Fruit fly (Drosophila melanogaster) whole organism, embryonic: ENCODE measurements around the gene CG11698.
A peak's percentile ranks its signal among the peaks of the same experiment; 100 is the strongest.

Experiments
- B-H1 ChIP-seq: fragments of 200-800 bp; sonication (Bioruptor generic); IDR thresholded peaks from 3 replicates; pipeline ENCODE4 v1.3.6; 2022; ENCODE audit warnings: missing biosample characterization, missing genetic modification characterization
- BEAF-32 ChIP-seq: fragments of 200-800 bp; sonication (Bioruptor generic); optimal IDR thresholded peaks from 3 replicates; lab custom pipeline; 2017; ENCODE audit warnings: missing biosample characterization, missing genetic modification characterization, mild to moderate bottlenecking, moderate library complexity, missing genetic modification reagents
- Bdp1 ChIP-seq: fragments of 200-800 bp; sonication (Bioruptor generic); optimal IDR thresholded peaks from 3 replicates; lab custom pipeline; 2016; ENCODE audit warnings: missing biosample characterization, missing genetic modification characterization
- Bteb2 ChIP-seq: fragments of 200-800 bp; sonication (Bioruptor generic); optimal IDR thresholded peaks from 2 replicates; lab custom pipeline; 2016; ENCODE audit warnings: missing biosample characterization, missing genetic modification characterization
- CG10431 ChIP-seq: fragments of 200-800 bp; sonication (Bioruptor generic); optimal IDR thresholded peaks from 3 replicates; lab custom pipeline; 2018; ENCODE audit warnings: missing biosample characterization, mild to moderate bottlenecking, missing genetic modification characterization
- CG12236 ChIP-seq: fragments of 200-800 bp; sonication (Bioruptor generic); optimal IDR thresholded peaks from 2 replicates; lab custom pipeline; 2016; ENCODE audit warnings: missing biosample characterization, missing genetic modification characterization
- CG13123 ChIP-seq: fragments of 200-800 bp; sonication (Bioruptor generic); optimal IDR thresholded peaks from 2 replicates; lab custom pipeline; 2016; ENCODE audit warnings: missing biosample characterization, missing genetic modification characterization
- CG13424 ChIP-seq: fragments of 200-800 bp; sonication (Bioruptor generic); optimal IDR thresholded peaks from 2 replicates; lab custom pipeline; 2019; ENCODE audit warnings: missing biosample characterization, mild to moderate bottlenecking, missing genetic modification characterization, moderate library complexity
- CG14667 ChIP-seq: fragments of 200-800 bp; sonication (Bioruptor generic); IDR thresholded peaks from 2 replicates; pipeline ENCODE4 v1.3.6; 2022; ENCODE audit warnings: missing biosample characterization, missing genetic modification characterization
- CG1603 ChIP-seq: fragments of 200-800 bp; sonication (Bioruptor generic); optimal IDR thresholded peaks from 2 replicates; lab custom pipeline; 2019; ENCODE audit warnings: missing biosample characterization, mild to moderate bottlenecking, missing genetic modification characterization, moderate library complexity
- CG16813 ChIP-seq: fragments of 200-800 bp; sonication (Bioruptor generic); IDR thresholded peaks from 3 replicates; pipeline ENCODE4 v1.3.6; 2022; ENCODE audit warnings: missing biosample characterization, missing genetic modification characterization; ENCODE audit not compliant: partially characterized antibody
- CG2202 ChIP-seq: fragments of 200-800 bp; sonication (Bioruptor generic); optimal IDR thresholded peaks from 2 replicates; lab custom pipeline; 2018; ENCODE audit warnings: missing biosample characterization, mild to moderate bottlenecking, missing genetic modification characterization
- CG2712 ChIP-seq: fragments of 200-800 bp; optimal IDR thresholded peaks from 3 replicates; lab custom pipeline; 2019; ENCODE audit warnings: missing biosample characterization, mild to moderate bottlenecking, missing genetic modification characterization, moderate library complexity
- CG30431 ChIP-seq: fragments of 200-800 bp; sonication (Bioruptor generic); optimal IDR thresholded peaks from 2 replicates; lab custom pipeline; 2017; ENCODE audit warnings: missing biosample characterization, missing genetic modification characterization
- CG32532 ChIP-seq: fragments of 200-800 bp; sonication (Bioruptor generic); IDR thresholded peaks from 2 replicates; pipeline ENCODE4 v1.3.6; 2022; ENCODE audit warnings: missing biosample characterization, missing genetic modification characterization
- CG4404 ChIP-seq: fragments of 200-800 bp; sonication (Bioruptor generic); IDR thresholded peaks from 2 replicates; pipeline ENCODE4 v1.3.6; 2022; ENCODE audit warnings: missing biosample characterization, missing genetic modification characterization
- CG6175 ChIP-seq: fragments of 200-800 bp; sonication (Bioruptor generic); IDR thresholded peaks from 3 replicates; pipeline ENCODE4 v1.3.6; 2022; ENCODE audit warnings: missing biosample characterization, missing genetic modification characterization
- E2f1 ChIP-seq: fragments of 200-800 bp; sonication (Bioruptor generic); IDR thresholded peaks from 2 replicates; pipeline ENCODE4 v1.3.6; 2022; ENCODE audit warnings: missing biosample characterization, missing genetic modification characterization
- ERR ChIP-seq: fragments of 200-800 bp; sonication (Bioruptor generic); optimal IDR thresholded peaks from 2 replicates; lab custom pipeline; 2016; ENCODE audit warnings: missing biosample characterization, missing genetic modification characterization
- Ets97D ChIP-seq: fragments of 200-800 bp; sonication (Bioruptor generic); optimal IDR thresholded peaks from 3 replicates; lab custom pipeline; 2016; ENCODE audit warnings: missing biosample characterization, missing genetic modification characterization
- Hey ChIP-seq: fragments of 200-800 bp; sonication (Bioruptor generic); optimal IDR thresholded peaks from 3 replicates; lab custom pipeline; 2018; ENCODE audit warnings: missing biosample characterization, mild to moderate bottlenecking, missing genetic modification characterization
- Hr51 ChIP-seq, 2 experiments: fragments of 200-800 bp; sonication (Bioruptor generic); optimal IDR thresholded peaks; 2 replicates in 1 of 2; 3 replicates in 1 of 2; lab custom pipeline; 2016 to 2018; ENCODE audit warnings: missing biosample characterization in 2 of 2, missing genetic modification characterization in 2 of 2, mild to moderate bottlenecking in 1 of 2, moderate library complexity in 1 of 2
- Lim3 ChIP-seq: fragments of 200-800 bp; sonication (Bioruptor generic); IDR thresholded peaks from 2 replicates; pipeline ENCODE4 v1.3.6; 2022; ENCODE audit warnings: missing biosample characterization, missing genetic modification characterization
- MESR4 ChIP-seq: fragments of 200-800 bp; sonication (Bioruptor generic); optimal IDR thresholded peaks from 2 replicates; lab custom pipeline; 2018; ENCODE audit warnings: missing biosample characterization, mild to moderate bottlenecking, missing genetic modification characterization, moderate library complexity
- Nf-YA ChIP-seq: fragments of 200-800 bp; sonication (Bioruptor generic); IDR thresholded peaks from 2 replicates; pipeline ENCODE4 v1.3.6; 2022; ENCODE audit warnings: missing biosample characterization, missing genetic modification characterization
- Nf-YB ChIP-seq: fragments of 200-800 bp; sonication (Bioruptor generic); optimal IDR thresholded peaks from 3 replicates; lab custom pipeline; 2019; ENCODE audit warnings: missing biosample characterization, mild to moderate bottlenecking, missing genetic modification characterization, moderate library complexity
- Stat92E ChIP-seq, 3 experiments: fragments of >200 bp in 2 of 3; fragments of 200-800 bp in 1 of 3; sonication (Bioruptor generic) in 1 of 3; optimal IDR thresholded peaks; 2 replicates each; lab custom pipeline; 2017 to 2019; ENCODE audit warnings: missing biosample characterization in 3 of 3, missing genetic modification characterization in 3 of 3, mild to moderate bottlenecking in 1 of 3, moderate library complexity in 1 of 3
- Trl ChIP-seq, 3 experiments: fragments of >200 bp in 2 of 3; fragments of 200-800 bp in 1 of 3; sonication (Bioruptor generic) in 1 of 3; optimal IDR thresholded peaks; 2 replicates in 1 of 3; 3 replicates in 2 of 3; lab custom pipeline; 2016 to 2017; ENCODE audit warnings: missing biosample characterization in 1 of 3, missing genetic modification characterization in 1 of 3
- Xrp1 ChIP-seq: fragments of 200-800 bp; sonication (Bioruptor generic); IDR thresholded peaks from 2 replicates; pipeline ENCODE4 v1.3.6; 2022; ENCODE audit warnings: missing biosample characterization, missing genetic modification characterization
- al ChIP-seq: fragments of 200-800 bp; sonication (Bioruptor generic); IDR thresholded peaks from 2 replicates; pipeline ENCODE4 v1.3.6; 2022; ENCODE audit warnings: missing biosample characterization, missing genetic modification characterization
- aop ChIP-seq: fragments of 200-800 bp; sonication (Bioruptor generic); IDR thresholded peaks from 2 replicates; pipeline ENCODE4 v1.3.6; 2022; ENCODE audit warnings: missing biosample characterization, missing genetic modification characterization
- ash1 ChIP-seq: fragments of 200-800 bp; sonication (Bioruptor generic); optimal IDR thresholded peaks from 2 replicates; lab custom pipeline; 2018; ENCODE audit warnings: missing biosample characterization, mild to moderate bottlenecking, missing genetic modification characterization
- btn ChIP-seq: fragments of 200-800 bp; sonication (Bioruptor generic); optimal IDR thresholded peaks from 2 replicates; lab custom pipeline; 2016; ENCODE audit warnings: missing biosample characterization, missing genetic modification characterization
- cg ChIP-seq: fragments of 200-800 bp; sonication (Bioruptor generic); optimal IDR thresholded peaks from 3 replicates; lab custom pipeline; 2019; ENCODE audit warnings: missing biosample characterization, mild to moderate bottlenecking, missing genetic modification characterization, moderate library complexity
- croc ChIP-seq: fragments of 200-800 bp; sonication (Bioruptor generic); conservative IDR thresholded peaks from 3 replicates; pipeline ENCODE4 v1.3.6; 2022; ENCODE audit warnings: missing biosample characterization, missing genetic modification characterization
- dm ChIP-seq: fragments of 200-800 bp; sonication (Bioruptor generic); optimal IDR thresholded peaks from 3 replicates; lab custom pipeline; 2016; ENCODE audit warnings: missing biosample characterization, missing genetic modification characterization
- ems ChIP-seq: fragments of 200-800 bp; sonication (Bioruptor generic); optimal IDR thresholded peaks from 3 replicates; lab custom pipeline; 2016; ENCODE audit warnings: missing biosample characterization, missing genetic modification characterization
- fd102C ChIP-seq: fragments of 200-800 bp; sonication (Bioruptor generic); optimal IDR thresholded peaks from 2 replicates; lab custom pipeline; 2018; ENCODE audit warnings: missing biosample characterization, mild to moderate bottlenecking, missing genetic modification characterization, moderate library complexity
- fd96Cb ChIP-seq: fragments of 200-800 bp; sonication (Bioruptor generic); optimal IDR thresholded peaks from 2 replicates; lab custom pipeline; 2018; ENCODE audit warnings: missing biosample characterization, mild to moderate bottlenecking, missing genetic modification characterization, moderate library complexity
- gce ChIP-seq: fragments of 200-800 bp; sonication (Bioruptor generic); IDR thresholded peaks from 3 replicates; pipeline ENCODE4 v1.3.6; 2022; ENCODE audit warnings: missing biosample characterization, missing genetic modification characterization
- gfzf ChIP-seq: fragments of 200-800 bp; sonication (Bioruptor generic); optimal IDR thresholded peaks from 2 replicates; lab custom pipeline; 2016; ENCODE audit warnings: missing biosample characterization, mild to moderate bottlenecking, missing genetic modification characterization, moderate library complexity
- h ChIP-seq: fragments of >200 bp; optimal IDR thresholded peaks from 2 replicates; lab custom pipeline; 2017
- hth ChIP-seq: fragments of >200 bp; optimal IDR thresholded peaks from 2 replicates; lab custom pipeline; 2017; ENCODE audit warnings: inconsistent platforms
- insv ChIP-seq, 2 experiments: fragments of 200-800 bp; sonication (Bioruptor generic); optimal IDR thresholded peaks; 3 replicates each; lab custom pipeline; 2016 to 2018; ENCODE audit warnings: missing biosample characterization in 2 of 2, missing genetic modification characterization in 2 of 2
- kah ChIP-seq: fragments of 200-800 bp; sonication (Bioruptor generic); optimal IDR thresholded peaks from 2 replicates; lab custom pipeline; 2018; ENCODE audit warnings: missing biosample characterization, mild to moderate bottlenecking, missing genetic modification characterization
- kni ChIP-seq: fragments of 200-800 bp; sonication (Bioruptor generic); optimal IDR thresholded peaks from 3 replicates; lab custom pipeline; 2017; ENCODE audit warnings: mild to moderate bottlenecking, missing biosample characterization, missing genetic modification reagents, missing genetic modification characterization
- mld ChIP-seq: fragments of 200-800 bp; sonication (Bioruptor generic); IDR thresholded peaks from 3 replicates; pipeline ENCODE4 v1.3.6; 2022; ENCODE audit warnings: missing biosample characterization, missing genetic modification characterization; ENCODE audit not compliant: partially characterized antibody
- nerfin-1 ChIP-seq: fragments of 200-800 bp; sonication (Bioruptor generic); optimal IDR thresholded peaks from 3 replicates; lab custom pipeline; 2019; ENCODE audit warnings: missing biosample characterization, mild to moderate bottlenecking, missing genetic modification characterization, moderate library complexity
- sd ChIP-seq: fragments of 200-800 bp; sonication (Bioruptor generic); optimal IDR thresholded peaks from 3 replicates; lab custom pipeline; 2018; ENCODE audit warnings: missing biosample characterization, mild to moderate bottlenecking, missing genetic modification characterization, moderate library complexity
- sens ChIP-seq: fragments of 200-800 bp; sonication (Bioruptor generic); peaks from one replicate; lab custom pipeline; 2016; ENCODE audit warnings: missing biosample characterization, missing genetic modification characterization
- slbo ChIP-seq: fragments of 200-800 bp; sonication (Bioruptor generic); IDR thresholded peaks from 2 replicates; pipeline ENCODE4 v1.3.6; 2022; ENCODE audit warnings: missing biosample characterization, missing genetic modification characterization
- z ChIP-seq: fragments of 200-800 bp; sonication (Bioruptor generic); IDR thresholded peaks from 3 replicates; pipeline ENCODE4 v1.3.6; 2022; ENCODE audit warnings: missing biosample characterization, missing genetic modification characterization

The CG11698 gene

dm6 chr3R:8269740-8270139, 42.2 kb upstream of the CG11698 start, which contains the start of gene CG9630:
CG9630 (minus strand) TSS chr3R:8269896.
- TF ChIP-seq CG2712 (tag; lab: Kevin White, UChicago) (peak; percentile 24), ERR (GFP tag; lab: Kevin White, UChicago) (no peak), CG4404 (no peak), sens (GFP tag; lab: Kevin White, UChicago) (no peak), ash1 (GFP tag; lab: Kevin White, UChicago) (no peak), Xrp1 (GFP tag; lab: Robert Waterston, UW) (no peak), CG13123 (GFP tag; lab: Kevin White, UChicago) (no peak), Ets97D (GFP tag; lab: Kevin White, UChicago) (peak; percentile 79), CG16813 (peak; percentile 59; the same call in 1 of the 3 replicates), Hey (tag; lab: Kevin White, UChicago) (no peak), btn (GFP tag; lab: Kevin White, UChicago) (no peak), ems (GFP tag; lab: Kevin White, UChicago) (no peak), Nf-YB (no peak), croc (GFP tag; lab: Robert Waterston, UW) (no peak), CG14667 (GFP tag; lab: Robert Waterston, UW) (no peak), h (lab: Kevin White, UChicago) (no peak), al (GFP tag; lab: Robert Waterston, UW) (no peak), dm (GFP tag; lab: Kevin White, UChicago) (peak; percentile 98), Bdp1 (GFP tag; lab: Kevin White, UChicago) (no peak), nerfin-1 (tag; lab: Kevin White, UChicago) (no peak), Stat92E (GFP tag; optimal IDR thresholded peaks at IDR 0.05; lab: Kevin White, UChicago) (peak in 1 of 3 experiments; percentile 45), CG6175 (no peak), CG32532 (GFP tag; lab: Robert Waterston, UW) (no peak), Lim3 (GFP tag; lab: Robert Waterston, UW) (no peak), slbo (GFP tag; lab: Robert Waterston, UW) (no peak), B-H1 (no peak), kah (no peak), insv (GFP tag; optimal IDR thresholded peaks at IDR 0.05; lab: Kevin White, UChicago) (peak in 1 of 2 experiments; percentile 2), fd96Cb (no peak), E2f1 (no peak), Bteb2 (no peak), CG2202 (no peak), aop (GFP tag; lab: Robert Waterston, UW) (no peak), CG13424 (no peak), fd102C (GFP tag; lab: Kevin White, UChicago) (no peak), gfzf (GFP tag; lab: Kevin White, UChicago) (peak; percentile 69), Trl (optimal IDR thresholded peaks at IDR 0.05; lab: Kevin White, UChicago) (no peak), Trl (GFP tag; optimal IDR thresholded peaks at IDR 0.05; lab: Kevin White, UChicago) (no peak), MESR4 (GFP tag; lab: Kevin White, UChicago) (peak; percentile 77), Nf-YA (GFP tag; lab: Robert Waterston, UW) (no peak), mld (GFP tag; lab: Robert Waterston, UW) (0 out of 3 replicates have a peak, but pooled peaks have one; percentile 37), CG10431 (GFP tag; lab: Kevin White, UChicago) (no peak), CG30431 (GFP tag; lab: Kevin White, UChicago) (no peak), Hr51 (GFP tag; optimal IDR thresholded peaks at IDR 0.05; lab: Kevin White, UChicago) (no peak), hth (no peak), CG12236 (no peak), sd (tag; lab: Kevin White, UChicago) (no peak), kni (no peak), cg (GFP tag; lab: Kevin White, UChicago) (no peak), gce (GFP tag; lab: Robert Waterston, UW) (no peak), CG1603 (tag; lab: Kevin White, UChicago) (peak; percentile 87), z (GFP tag; lab: Robert Waterston, UW) (no peak), BEAF-32 (GFP tag; lab: Kevin White, UChicago) (peak; percentile 72)
